Fruit fly (Drosophila melanogaster) whole organism, adult: ENCODE results near the gene CG8119.

Experiments used
- CG11617 ChIP-seq: fragments of 200-800 bp; sonication (Bioruptor generic); optimal IDR thresholded peaks from 2 replicates; lab custom pipeline; 2017; ENCODE audit warnings: mild to moderate bottlenecking, missing biosample characterization, missing genetic modification reagents, missing genetic modification characterization
- CG33017 ChIP-seq: fragments of 200-800 bp; sonication (Bioruptor generic); optimal IDR thresholded peaks from 2 replicates; lab custom pipeline; 2018; ENCODE audit warnings: missing biosample characterization, mild to moderate bottlenecking, missing genetic modification characterization, moderate library complexity
- CG7045 ChIP-seq: fragments of 200-800 bp; sonication (Bioruptor generic); optimal IDR thresholded peaks from 2 replicates; lab custom pipeline; 2017; ENCODE audit warnings: missing biosample characterization, mild to moderate bottlenecking, missing genetic modification characterization
- CG7101 ChIP-seq: fragments of 200-800 bp; sonication (Bioruptor generic); optimal IDR thresholded peaks from 2 replicates; lab custom pipeline; 2018; ENCODE audit warnings: missing biosample characterization, mild to moderate bottlenecking, missing genetic modification characterization, moderate library complexity
- Hr96 ChIP-seq: fragments of 200-800 bp; sonication (Bioruptor generic); optimal IDR thresholded peaks from 2 replicates; lab custom pipeline; 2016; ENCODE audit warnings: missing biosample characterization, missing genetic modification characterization
- bab1 ChIP-seq: fragments of 200-800 bp; sonication (Bioruptor generic); optimal IDR thresholded peaks from 3 replicates; lab custom pipeline; 2019; ENCODE audit warnings: missing biosample characterization, mild to moderate bottlenecking, missing genetic modification characterization, moderate library complexity
- cnc ChIP-seq, 2 experiments: fragments of >200 bp; optimal IDR thresholded peaks; 2 replicates each; lab custom pipeline; 2017
- kay ChIP-seq: fragments of 200-800 bp; sonication (Bioruptor generic); peaks from one replicate; lab custom pipeline; 2016; ENCODE audit warnings: missing biosample characterization, missing genetic modification characterization, borderline replicate concordance
- pad ChIP-seq: fragments of 200-800 bp; sonication (Bioruptor generic); optimal IDR thresholded peaks from 3 replicates; lab custom pipeline; 2017; ENCODE audit warnings: missing biosample characterization, missing genetic modification characterization, mild to moderate bottlenecking, moderate library complexity, missing genetic modification reagents

dm6 chrX:15674337-15674736, 12.0 kb downstream of the CG8119 start:
- no peak for TF ChIP-seq cnc (optimal IDR thresholded peaks at IDR 0.05; lab: Kevin White, UChicago)
- TF ChIP-seq pad (GFP tag; lab: Kevin White, UChicago): no peak
- no peak for TF ChIP-seq kay (GFP tag; lab: Kevin White, UChicago)
- no peak for TF ChIP-seq CG7101
- TF ChIP-seq bab1 (GFP tag; lab: Kevin White, UChicago): no peak
- TF ChIP-seq Hr96: no peak
- no peak for TF ChIP-seq CG33017 (tag; lab: Kevin White, UChicago)
- no peak for TF ChIP-seq CG7045 (GFP tag; lab: Kevin White, UChicago)
- TF ChIP-seq CG11617 (GFP tag; lab: Kevin White, UChicago): no peak
